Fruit fly (Drosophila melanogaster) whole organism, prepupa: ENCODE data around the gene CG43902.

Source experiments
- Blimp-1 ChIP-seq: fragments of 200-800 bp; sonication (Bioruptor generic); optimal IDR thresholded peaks from 3 replicates; lab custom pipeline; 2017; ENCODE audit warnings: missing biosample characterization, missing genetic modification characterization, mild to moderate bottlenecking, moderate library complexity, missing genetic modification reagents
- CG6792 ChIP-seq: fragments of 200-800 bp; sonication (Bioruptor generic); optimal IDR thresholded peaks from 3 replicates; lab custom pipeline; 2016; ENCODE audit warnings: missing biosample characterization, missing genetic modification characterization
- Eip75B ChIP-seq: fragments of 200-800 bp; sonication (Bioruptor generic); optimal IDR thresholded peaks from 3 replicates; lab custom pipeline; 2016; ENCODE audit warnings: missing biosample characterization, missing genetic modification characterization
- Sox14 ChIP-seq: fragments of 200-800 bp; sonication (Bioruptor generic); optimal IDR thresholded peaks from 3 replicates; lab custom pipeline; 2016; ENCODE audit warnings: missing biosample characterization, missing genetic modification characterization
- Sox15 ChIP-seq: fragments of 200-800 bp; sonication (Bioruptor generic); optimal IDR thresholded peaks from 3 replicates; lab custom pipeline; 2016; ENCODE audit warnings: missing biosample characterization, missing genetic modification characterization

DNA sequence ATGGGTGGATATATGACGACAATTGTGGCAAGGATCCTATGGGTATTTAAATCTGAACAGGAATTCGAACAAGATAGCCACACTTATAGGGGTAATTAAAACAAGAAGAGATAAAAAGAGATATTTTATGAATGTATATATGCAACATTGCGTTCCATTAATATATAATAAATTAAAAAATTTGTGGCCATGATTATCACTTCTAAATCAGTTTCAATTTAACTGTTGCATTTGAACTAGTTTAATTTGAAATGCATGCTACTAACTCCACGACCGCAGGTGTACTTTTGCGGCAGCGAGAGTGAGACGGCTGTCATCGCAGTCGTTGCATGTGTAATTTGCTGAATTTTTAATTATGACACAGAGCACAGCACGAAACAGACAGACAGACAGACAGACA is 31.0 kb upstream of the CG43902 start:
- TF ChIP-seq CG6792, result no peak
- TF ChIP-seq Blimp-1 (GFP tag; lab: Kevin White, UChicago), result no peak
- no peak for TF ChIP-seq Sox14 (GFP tag; lab: Kevin White, UChicago)
- no peak for TF ChIP-seq Eip75B (GFP tag; lab: Kevin White, UChicago)
- no peak for TF ChIP-seq Sox15 (GFP tag; lab: Kevin White, UChicago)
